Worm (Caenorhabditis elegans) whole organism, L2 larva: ENCODE results near the gene F57F5.3.

Experiments used
- C34F6.9 ChIP-seq: fragments of 150-350 bp; optimal IDR thresholded peaks from 2 replicates; lab custom pipeline; 2014; ENCODE audit warnings: missing biosample characterization, missing genetic modification characterization
- F13H6.1 ChIP-seq: sonication (generic microtip); optimal IDR thresholded peaks from 2 replicates; lab custom pipeline; 2016; ENCODE audit warnings: missing genetic modification characterization, missing compliant biosample characterization
- R02D3.7 ChIP-seq: fragments of 150-350 bp; optimal IDR thresholded peaks from 2 replicates; lab custom pipeline; 2014; ENCODE audit warnings: missing biosample characterization, missing genetic modification characterization
- Y55F3AM.14 ChIP-seq: fragments of 200-800 bp; sonication (Bioruptor generic); optimal IDR thresholded peaks from 2 replicates; lab custom pipeline; 2018; ENCODE audit warnings: mild to moderate bottlenecking, missing genetic modification characterization, missing compliant biosample characterization
- ZK546.5 ChIP-seq: sonication (generic microtip); optimal IDR thresholded peaks from 2 replicates; lab custom pipeline; 2017; ENCODE audit warnings: missing biosample characterization, missing genetic modification characterization
- alr-1 ChIP-seq: fragments of 150-350 bp; optimal IDR thresholded peaks from 2 replicates; lab custom pipeline; 2014; ENCODE audit warnings: missing biosample characterization, missing genetic modification characterization
- aly-2 ChIP-seq: fragments of 150-350 bp; optimal IDR thresholded peaks from 2 replicates; lab custom pipeline; 2014; ENCODE audit warnings: missing biosample characterization, missing genetic modification characterization
- ama-1 ChIP-seq: fragments of 150-350 bp; optimal IDR thresholded peaks from 2 replicates; lab custom pipeline; 2018; ENCODE audit warnings: inconsistent platforms
- blmp-1 ChIP-seq: sonication (generic microtip); optimal IDR thresholded peaks from 2 replicates; lab custom pipeline; 2017; ENCODE audit warnings: missing genetic modification characterization, mild to moderate bottlenecking, missing compliant biosample characterization, antibody characterized with exemption, moderate library complexity; ENCODE audit not compliant: insufficient read depth
- ceh-16 ChIP-seq: fragments of 150-350 bp; optimal IDR thresholded peaks from 2 replicates; lab custom pipeline; 2014; ENCODE audit warnings: missing biosample characterization, missing genetic modification characterization
- ceh-82 ChIP-seq: fragments of 150-350 bp; optimal IDR thresholded peaks from 2 replicates; lab custom pipeline; 2014; ENCODE audit warnings: missing biosample characterization, missing genetic modification characterization
- crh-2 ChIP-seq: sonication (generic microtip); optimal IDR thresholded peaks from 2 replicates; lab custom pipeline; 2017; ENCODE audit warnings: missing biosample characterization, missing genetic modification characterization
- dmd-4 ChIP-seq: sonication (generic microtip); optimal IDR thresholded peaks from 2 replicates; lab custom pipeline; 2017; ENCODE audit warnings: missing biosample characterization, missing genetic modification characterization
- egl-27 ChIP-seq: sonication (generic microtip); optimal IDR thresholded peaks from 3 replicates; lab custom pipeline; 2017; ENCODE audit warnings: missing biosample characterization, missing genetic modification reagents, missing genetic modification characterization
- elt-1 ChIP-seq: fragments of 150-350 bp; optimal IDR thresholded peaks from 2 replicates; lab custom pipeline; 2014; ENCODE audit warnings: missing biosample characterization, missing genetic modification characterization
- elt-3 ChIP-seq: sonication (generic microtip); optimal IDR thresholded peaks from 2 replicates; lab custom pipeline; 2017; ENCODE audit warnings: missing biosample characterization, missing genetic modification characterization
- fos-1 ChIP-seq: fragments of 150-350 bp; optimal IDR thresholded peaks from 2 replicates; lab custom pipeline; 2014; ENCODE audit warnings: missing biosample characterization, missing genetic modification characterization
- gmeb-1 ChIP-seq: fragments of 150-350 bp; optimal IDR thresholded peaks from 2 replicates; lab custom pipeline; 2014; ENCODE audit warnings: missing biosample characterization, missing genetic modification characterization
- lin-11 ChIP-seq: fragments of 150-350 bp; sonication (generic microtip); optimal IDR thresholded peaks from 2 replicates; lab custom pipeline; 2014; ENCODE audit warnings: missing biosample characterization, missing genetic modification characterization, inconsistent platforms, mixed read lengths
- lin-13 ChIP-seq: fragments of 150-350 bp; optimal IDR thresholded peaks from 2 replicates; lab custom pipeline; 2014; ENCODE audit warnings: missing biosample characterization, missing genetic modification reagents, missing genetic modification characterization
- lin-39 ChIP-seq: fragments of 150-350 bp; optimal IDR thresholded peaks from 2 replicates; lab custom pipeline; 2014; ENCODE audit warnings: missing biosample characterization, missing genetic modification reagents, missing genetic modification characterization
- lsy-2 ChIP-seq, 2 experiments: fragments of 150-350 bp in 1 of 2; sonication (generic microtip) in 1 of 2; optimal IDR thresholded peaks; 2 replicates each; lab custom pipeline; 2014 to 2017; ENCODE audit warnings: missing biosample characterization in 2 of 2, missing genetic modification characterization in 2 of 2
- mab-5 ChIP-seq: fragments of 150-350 bp; optimal IDR thresholded peaks from 2 replicates; lab custom pipeline; 2014; ENCODE audit warnings: missing biosample characterization, missing genetic modification characterization
- mbf-1 ChIP-seq: sonication (generic microtip); optimal IDR thresholded peaks from 2 replicates; lab custom pipeline; 2017; ENCODE audit warnings: missing biosample characterization, missing genetic modification characterization
- mdl-1 ChIP-seq, 2 experiments: fragments of 150-350 bp in 1 of 2; sonication (generic microtip) in 1 of 2; optimal IDR thresholded peaks; 2 replicates each; lab custom pipeline; 2017; ENCODE audit warnings: missing biosample characterization in 2 of 2, missing genetic modification characterization in 2 of 2
- nhr-10 ChIP-seq: sonication (generic microtip); optimal IDR thresholded peaks from 2 replicates; lab custom pipeline; 2017; ENCODE audit warnings: missing biosample characterization, missing genetic modification characterization
- nhr-11 ChIP-seq: fragments of 150-350 bp; optimal IDR thresholded peaks from 2 replicates; lab custom pipeline; 2014; ENCODE audit warnings: missing biosample characterization, missing genetic modification characterization
- nhr-12 ChIP-seq: fragments of 150-350 bp; optimal IDR thresholded peaks from 2 replicates; lab custom pipeline; 2014; ENCODE audit warnings: missing biosample characterization, missing genetic modification characterization
- nhr-129 ChIP-seq: fragments of 150-350 bp; optimal IDR thresholded peaks from 2 replicates; lab custom pipeline; 2014; ENCODE audit warnings: missing biosample characterization, missing genetic modification characterization
- nhr-21 ChIP-seq: fragments of 150-350 bp; optimal IDR thresholded peaks from 2 replicates; lab custom pipeline; 2014; ENCODE audit warnings: missing biosample characterization, missing genetic modification characterization
- nhr-23 ChIP-seq: fragments of 150-350 bp; optimal IDR thresholded peaks from 2 replicates; lab custom pipeline; 2014; ENCODE audit warnings: missing biosample characterization, missing genetic modification reagents, missing genetic modification characterization
- nhr-237 ChIP-seq: fragments of 150-350 bp; optimal IDR thresholded peaks from 2 replicates; lab custom pipeline; 2014; ENCODE audit warnings: missing biosample characterization, missing genetic modification characterization
- nhr-25 ChIP-seq: fragments of 150-350 bp; sonication (generic microtip); optimal IDR thresholded peaks from 3 replicates; lab custom pipeline; 2014; ENCODE audit warnings: missing biosample characterization, missing genetic modification characterization
- nhr-6 ChIP-seq: fragments of 150-350 bp; optimal IDR thresholded peaks from 2 replicates; lab custom pipeline; 2014; ENCODE audit warnings: missing biosample characterization, missing genetic modification characterization
- nhr-77 ChIP-seq: fragments of 150-350 bp; optimal IDR thresholded peaks from 2 replicates; lab custom pipeline; 2014; ENCODE audit warnings: missing biosample characterization, missing genetic modification characterization
- peb-1 ChIP-seq: fragments of 150-350 bp; optimal IDR thresholded peaks from 2 replicates; lab custom pipeline; 2014; ENCODE audit warnings: missing biosample characterization, missing genetic modification characterization
- sem-4 ChIP-seq: fragments of 150-350 bp; optimal IDR thresholded peaks from 2 replicates; lab custom pipeline; 2014; ENCODE audit warnings: missing biosample characterization, missing genetic modification reagents, missing genetic modification characterization
- skn-1 ChIP-seq: sonication (generic microtip); optimal IDR thresholded peaks from 2 replicates; lab custom pipeline; 2017; ENCODE audit warnings: missing biosample characterization, missing genetic modification characterization
- sma-3 ChIP-seq: sonication (generic microtip); optimal IDR thresholded peaks from 2 replicates; lab custom pipeline; 2016; ENCODE audit warnings: missing genetic modification reagents, missing genetic modification characterization, missing compliant biosample characterization
- sma-9 ChIP-seq, 2 experiments: fragments of 150-350 bp in 1 of 2; sonication (generic microtip) in 1 of 2; optimal IDR thresholded peaks; 2 replicates each; lab custom pipeline; 2014 to 2016; ENCODE audit warnings: missing genetic modification characterization in 2 of 2, mild to moderate bottlenecking in 1 of 2, missing biosample characterization in 1 of 2, missing compliant biosample characterization in 1 of 2, missing genetic modification reagents in 1 of 2, moderate library complexity in 1 of 2
- snpc-4 ChIP-seq: fragments of 150-350 bp; optimal IDR thresholded peaks from 2 replicates; lab custom pipeline; 2014; ENCODE audit warnings: missing biosample characterization, missing genetic modification characterization
- unc-39 ChIP-seq: fragments of 150-350 bp; optimal IDR thresholded peaks from 2 replicates; lab custom pipeline; 2014; ENCODE audit warnings: missing biosample characterization, missing genetic modification characterization
- unc-55 ChIP-seq: fragments of 150-350 bp; sonication (generic microtip); optimal IDR thresholded peaks from 3 replicates; lab custom pipeline; 2014; ENCODE audit warnings: missing biosample characterization, missing genetic modification reagents, missing genetic modification characterization
- unc-62 ChIP-seq: fragments of 150-350 bp; optimal IDR thresholded peaks from 2 replicates; lab custom pipeline; 2014; ENCODE audit warnings: missing biosample characterization, missing genetic modification reagents, missing genetic modification characterization
- zag-1 ChIP-seq: fragments of 150-350 bp; optimal IDR thresholded peaks from 2 replicates; lab custom pipeline; 2014; ENCODE audit warnings: missing biosample characterization, missing genetic modification characterization
- ztf-1 ChIP-seq: fragments of 200-800 bp; sonication (Bioruptor generic); conservative IDR thresholded peaks from 2 replicates; pipeline ENCODE4 v1.3.6; 2022; ENCODE audit warnings: missing genetic modification characterization, missing compliant biosample characterization
- ztf-11 ChIP-seq: sonication (generic microtip); optimal IDR thresholded peaks from 2 replicates; lab custom pipeline; 2017; ENCODE audit warnings: missing biosample characterization, missing genetic modification characterization
- ztf-4 ChIP-seq: fragments of 150-350 bp; optimal IDR thresholded peaks from 2 replicates; lab custom pipeline; 2014; ENCODE audit warnings: missing biosample characterization, missing genetic modification characterization

F57F5.3 gene

DNA sequence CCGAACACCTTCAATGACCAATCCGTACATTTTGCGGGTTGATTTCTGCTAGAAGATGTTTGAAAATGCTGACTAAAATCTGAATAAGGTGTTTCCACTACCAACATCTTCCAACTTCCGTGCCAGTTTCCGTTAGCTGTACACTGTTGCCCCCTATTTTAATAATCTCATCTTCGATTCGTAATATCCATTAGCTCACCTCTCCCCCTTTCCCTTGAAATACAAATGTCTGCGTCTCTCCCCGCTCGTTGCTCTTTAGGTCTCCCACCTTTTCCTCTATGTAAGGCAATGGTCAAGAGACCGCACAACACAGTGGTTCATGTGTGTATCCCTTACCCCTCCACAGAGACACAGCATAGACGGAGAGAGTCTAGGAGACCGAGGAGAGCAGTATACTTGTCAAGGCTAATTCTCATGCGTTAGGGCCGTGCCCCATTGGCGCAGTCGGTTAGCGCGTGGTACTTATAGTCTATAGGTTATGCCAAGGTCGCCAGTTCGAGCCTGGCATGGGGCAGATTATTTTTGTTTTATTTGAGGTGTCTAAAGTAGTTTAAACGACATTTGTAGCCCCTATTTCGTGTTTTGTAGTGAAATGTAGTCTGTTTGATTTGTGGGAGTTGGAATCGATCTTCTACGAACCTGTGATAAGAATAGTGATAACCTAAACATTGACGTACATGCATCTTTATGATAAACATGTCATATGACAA, 4.5 kb downstream of the F57F5.3 start, which contains the start of gene gcy-33:
Gene gcy-33, minus strand, starts transcription at position 51 of the 710 bp plus-strand sequence.
- TF ChIP-seq ZK546.5 (tag; lab: Kevin White, UChicago) (no peak), nhr-23 (tag; lab: Kevin White, UChicago) (no peak), fos-1 (tag; lab: Kevin White, UChicago) (peak; percentile 69), sem-4 (tag; lab: Kevin White, UChicago) (peak; percentile 61), nhr-237 (no peak), blmp-1 (tag; lab: Kevin White, UChicago) (no peak), R02D3.7 (tag; lab: Kevin White, UChicago) (peak; percentile 1), egl-27 (tag; lab: Kevin White, UChicago) (peak; percentile 88), crh-2 (tag; lab: Kevin White, UChicago) (peak; percentile 85), lin-13 (GFP tag; lab: Kevin White, UChicago) (peak; percentile 82), ztf-1 (GFP tag; lab: Robert Waterston, UW) (no peak), alr-1 (no peak), C34F6.9 (peak; percentile 49), Y55F3AM.14 (peak; percentile 65), skn-1 (tag; lab: Kevin White, UChicago) (no peak), ama-1 (no peak), snpc-4 (tag; lab: Kevin White, UChicago) (peak; percentile 52), nhr-77 (tag; lab: Kevin White, UChicago) (peak; percentile 26), lin-39 (tag; lab: Kevin White, UChicago) (no peak), ceh-16 (tag; lab: Kevin White, UChicago) (peak; percentile 39), elt-1 (tag; lab: Kevin White, UChicago) (no peak), nhr-21 (peak; percentile 84), nhr-11 (tag; lab: Kevin White, UChicago) (peak; percentile 74), unc-62 (GFP tag; lab: Kevin White, UChicago) (no peak), sma-3 (peak; percentile 87), nhr-25 (tag; lab: Kevin White, UChicago) (no peak), nhr-12 (tag; lab: Kevin White, UChicago) (no peak), gmeb-1 (peak; percentile 79), mab-5 (tag; lab: Kevin White, UChicago) (peak; percentile 55), ztf-11 (tag; lab: Kevin White, UChicago) (no peak), mbf-1 (tag; lab: Kevin White, UChicago) (no peak), nhr-10 (tag; lab: Kevin White, UChicago) (peak; percentile 1), lin-11 (tag; lab: Kevin White, UChicago) (peak; percentile 73), mdl-1 (tag; optimal IDR thresholded peaks at IDR 0.05; lab: Kevin White, UChicago) (peak; percentile 14 to 70), nhr-129 (tag; lab: Kevin White, UChicago) (peak; percentile 93), peb-1 (tag; lab: Kevin White, UChicago) (peak; percentile 39), ceh-82 (tag; lab: Kevin White, UChicago) (no peak), lsy-2 (tag; optimal IDR thresholded peaks at IDR 0.05; lab: Kevin White, UChicago) (peak; percentile 59 to 76), unc-55 (GFP tag; lab: Kevin White, UChicago) (peak; percentile 61), ztf-4 (tag; lab: Kevin White, UChicago) (no peak), unc-39 (tag; lab: Kevin White, UChicago) (no peak), nhr-6 (tag; lab: Kevin White, UChicago) (no peak), dmd-4 (tag; lab: Kevin White, UChicago) (no peak), sma-9 (GFP tag; optimal IDR thresholded peaks at IDR 0.05; lab: Kevin White, UChicago) (peak; percentile 84), sma-9 (tag; optimal IDR thresholded peaks at IDR 0.05; lab: Kevin White, UChicago) (no peak), elt-3 (tag; lab: Kevin White, UChicago) (no peak), F13H6.1 (tag; lab: Kevin White, UChicago) (peak; percentile 79), aly-2 (tag; lab: Kevin White, UChicago) (no peak), zag-1 (peak; percentile 5)
- TF ChIP-seq, all 48 proteins: peak for 26
